Fruit fly (Drosophila melanogaster): ENCODE data around the gene Obp83cd.
A peak's percentile ranks its signal among the peaks of the same experiment; 100 is the strongest.

Obp83cd gene

DNA sequence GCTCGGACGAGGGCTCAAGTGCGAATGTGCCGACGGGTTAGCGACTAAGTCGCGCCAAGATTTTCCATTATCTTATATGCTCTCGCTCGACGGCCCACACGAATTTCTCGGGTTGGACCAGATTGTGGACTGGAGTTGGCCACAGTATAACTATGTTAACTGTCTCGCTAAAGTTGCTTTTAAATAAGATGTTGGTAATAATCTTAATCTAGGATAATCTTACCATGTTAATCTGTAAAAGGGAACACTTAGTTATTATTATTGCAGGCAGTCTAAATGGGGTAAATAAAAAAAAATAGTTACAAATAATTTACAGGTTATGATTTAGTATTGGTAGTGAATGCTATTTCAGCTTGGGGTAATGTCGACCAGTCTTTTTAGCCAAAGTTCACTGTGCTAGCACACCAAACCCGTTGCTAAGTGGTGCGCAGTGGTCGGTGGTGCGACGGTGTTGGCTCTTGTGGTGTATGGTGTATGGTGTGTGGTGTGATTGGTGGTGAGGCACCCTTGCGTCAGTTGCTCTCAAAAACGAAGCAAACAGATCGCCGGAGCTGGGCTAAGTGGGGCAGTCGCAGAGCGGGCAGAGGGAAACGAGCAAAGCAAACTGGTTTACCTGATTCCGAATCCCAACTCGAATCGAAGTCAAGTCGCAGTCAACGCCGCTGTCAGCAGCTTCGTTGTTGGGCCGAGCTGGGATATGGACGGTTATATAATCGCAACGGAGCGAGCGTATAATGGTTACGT, 4.5 kb downstream of the Obp83cd start, which contains the start of gene Obp83g (continued):
- TF ChIP-seq dmrt99B (tag; optimal IDR thresholded peaks at IDR 0.05) = peak; percentile 71
- peak; percentile 71 for TF ChIP-seq lmd (GFP tag; IDR thresholded peaks at IDR 0.05)
- peak; percentile 20 for TF ChIP-seq PHDP (tag; optimal IDR thresholded peaks at IDR 0.05)
- no peak for TF ChIP-seq hkb (optimal IDR thresholded peaks at IDR 0.05)
- TF ChIP-seq hkb (GFP tag; IDR thresholded peaks at IDR 0.05) = no peak
- no peak for TF ChIP-seq Camta (GFP tag; optimal IDR thresholded peaks at IDR 0.05)
- TF ChIP-seq lov (optimal IDR thresholded peaks at IDR 0.05) = no peak
- 0 out of 3 replicates have a peak, but pooled peaks have one; percentile 48 for TF ChIP-seq lov (GFP tag; IDR thresholded peaks at IDR 0.05)
- TF ChIP-seq lab (GFP tag; optimal IDR thresholded peaks at IDR 0.05) = peak; percentile 65
- TF ChIP-seq CG2875 (GFP tag; optimal IDR thresholded peaks at IDR 0.05) = no peak
- TF ChIP-seq CG15011 (GFP tag; optimal IDR thresholded peaks at IDR 0.05) = peak; percentile 6
- peak; percentile 29 for TF ChIP-seq Xbp1 (GFP tag; optimal IDR thresholded peaks at IDR 0.05)
- TF ChIP-seq CG13775 (GFP tag; optimal IDR thresholded peaks at IDR 0.05) = peak; percentile 9
- peak; percentile 75 for TF ChIP-seq CG5180 (GFP tag; optimal IDR thresholded peaks at IDR 0.05)
- TF ChIP-seq mirr (GFP tag; optimal IDR thresholded peaks at IDR 0.05) = no peak
- TF ChIP-seq croc (GFP tag; conservative IDR thresholded peaks at IDR 0.05) = no peak; the same call in 2 of the 3 replicates
- no peak for TF ChIP-seq nerfin-1 (tag; optimal IDR thresholded peaks at IDR 0.05)
- TF ChIP-seq tgo (GFP tag; IDR thresholded peaks at IDR 0.05) = peak; percentile 57; the same call in 2 of the 3 replicates
- TF ChIP-seq unpg (GFP tag; optimal IDR thresholded peaks at IDR 0.05) = peak; percentile 35
- no peak for TF ChIP-seq CG14441 (GFP tag; IDR thresholded peaks at IDR 0.05)
- peak; percentile 74 for TF ChIP-seq Med (GFP tag)
- TF ChIP-seq CG14965 (GFP tag; optimal IDR thresholded peaks at IDR 0.05; ENCODE audit: borderline replicate concordance) = no peak
- peak; percentile 49 for TF ChIP-seq BtbVII (GFP tag; optimal IDR thresholded peaks at IDR 0.05)
- peak; percentile 12 for TF ChIP-seq D19A (tag; optimal IDR thresholded peaks at IDR 0.05)
- TF ChIP-seq Hmr (GFP tag; optimal IDR thresholded peaks at IDR 0.05) = peak; percentile 13
- TF ChIP-seq Sox100B (GFP tag; optimal IDR thresholded peaks at IDR 0.05) = peak; percentile 56
- no peak for TF ChIP-seq exex (tag; optimal IDR thresholded peaks at IDR 0.05)
- peak; percentile 4 for TF ChIP-seq Usf (GFP tag; optimal IDR thresholded peaks at IDR 0.05)
- TF ChIP-seq CG8944 (GFP tag; optimal IDR thresholded peaks at IDR 0.05) = no peak
- peak; percentile 12 for TF ChIP-seq D19B (GFP tag; optimal IDR thresholded peaks at IDR 0.05)
- TF ChIP-seq phol (tag; optimal IDR thresholded peaks at IDR 0.05) = peak; percentile 36
- TF ChIP-seq Bdp1 (GFP tag; optimal IDR thresholded peaks at IDR 0.05) = no peak
- TF ChIP-seq CG9817 (tag; optimal IDR thresholded peaks at IDR 0.05) = peak; percentile 57
- no peak for TF ChIP-seq CG1529 (GFP tag; optimal IDR thresholded peaks at IDR 0.05)
- TF ChIP-seq tna (GFP tag; IDR thresholded peaks at IDR 0.05; ENCODE audit: partially characterized antibody) = no peak
- TF ChIP-seq sr (GFP tag; IDR thresholded peaks at IDR 0.05) = peak; percentile 24; the same call in 1 of the 3 replicates
- no peak for TF ChIP-seq Dref (GFP tag; IDR thresholded peaks at IDR 0.05)
- peak; percentile 17 for TF ChIP-seq Antp (GFP tag; optimal IDR thresholded peaks at IDR 0.05)
- TF ChIP-seq CG10543 (GFP tag; optimal IDR thresholded peaks at IDR 0.05) = peak; percentile 51
- peak; percentile 93 for TF ChIP-seq CG6175 (GFP tag; IDR thresholded peaks at IDR 0.05)
- TF ChIP-seq bbx (GFP tag; IDR thresholded peaks at IDR 0.05; ENCODE audit: partially characterized antibody) = no peak
- peak; percentile 0 for TF ChIP-seq Dip3 (GFP tag; optimal IDR thresholded peaks at IDR 0.05)
- TF ChIP-seq Atf6 (GFP tag; IDR thresholded peaks at IDR 0.05) = peak; percentile 58; the same call in 1 of the 2 replicates
- peak in 1 of 2 experiments; percentile 46 for TF ChIP-seq dpn (GFP tag; optimal IDR thresholded peaks at IDR 0.05)
- 0 out of 3 replicates have a peak, but pooled peaks have one; percentile 7 for TF ChIP-seq otp (GFP tag; IDR thresholded peaks at IDR 0.05)
- no peak for TF ChIP-seq Hmx (GFP tag; optimal IDR thresholded peaks at IDR 0.05)
- TF ChIP-seq tap (tag; optimal IDR thresholded peaks at IDR 0.05) = peak; percentile 15
- no peak for TF ChIP-seq abd-A (tag; optimal IDR thresholded peaks at IDR 0.05)
- peak; percentile 28 for TF ChIP-seq sd (tag; optimal IDR thresholded peaks at IDR 0.05)
